Fruit fly (Drosophila melanogaster) whole organism, pupa: ENCODE data around the gene Tmc.

Experiments used
- CG8301 ChIP-seq: fragments of 200-800 bp; sonication (Bioruptor generic); optimal IDR thresholded peaks from 2 replicates; lab custom pipeline; 2018; ENCODE audit warnings: missing biosample characterization, mild to moderate bottlenecking, missing genetic modification characterization
- CG9948 ChIP-seq: fragments of 200-800 bp; sonication (Bioruptor generic); optimal IDR thresholded peaks from 2 replicates; lab custom pipeline; 2018; ENCODE audit warnings: missing biosample characterization, mild to moderate bottlenecking, missing genetic modification characterization, moderate library complexity

DNA sequence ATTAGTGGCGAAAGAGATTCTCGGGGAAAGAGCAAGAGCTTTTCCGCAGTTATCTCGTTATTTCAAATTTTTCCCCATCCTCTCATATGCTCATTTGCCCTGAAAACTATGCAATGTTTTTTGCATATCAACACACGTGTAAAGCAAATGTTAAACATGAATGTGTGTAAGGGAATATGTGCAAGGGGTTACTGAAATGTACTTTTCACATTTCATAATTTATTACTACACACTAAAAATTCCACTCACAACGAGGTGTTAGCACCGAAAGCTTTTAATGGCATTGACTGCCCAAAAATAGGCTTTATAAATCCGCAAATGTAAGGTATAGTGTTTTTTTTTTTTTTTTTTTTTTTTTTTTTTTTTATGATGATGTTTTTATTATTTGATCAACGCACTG, 25.9 kb upstream of the Tmc start:
- TF ChIP-seq CG9948 (tag; lab: Kevin White, UChicago): no peak
- TF ChIP-seq CG8301: no peak
